Worm (Caenorhabditis elegans): ENCODE results near the gene C52E4.12.

C52E4.12 gene

ce11 chrV:12045132-12045531 lies 49.2 kb downstream of the C52E4.12 start, which contains the start of gene F10C2.5:
F10C2.5 (plus strand) TSS chrV:12045432.
- no peak for TF ChIP-seq egl-27 (tag; optimal IDR thresholded peaks at IDR 0.05)
- no peak for TF ChIP-seq ama-1 (optimal IDR thresholded peaks at IDR 0.05)
- TF ChIP-seq fos-1 (tag; optimal IDR thresholded peaks at IDR 0.05), result no peak
